Fruit fly (Drosophila melanogaster) whole organism, adult: ENCODE data around the gene Loxl1.

Source experiments
- CG11617 ChIP-seq: fragments of 200-800 bp; sonication (Bioruptor generic); optimal IDR thresholded peaks from 2 replicates; lab custom pipeline; 2017; ENCODE audit warnings: mild to moderate bottlenecking, missing biosample characterization, missing genetic modification reagents, missing genetic modification characterization
- CG12768 ChIP-seq: fragments of 200-800 bp; sonication (Bioruptor generic); optimal IDR thresholded peaks from 2 replicates; lab custom pipeline; 2017; ENCODE audit warnings: missing biosample characterization, missing genetic modification characterization, mild to moderate bottlenecking, moderate library complexity, missing genetic modification reagents
- CG14711 ChIP-seq: fragments of 200-800 bp; sonication (Bioruptor generic); optimal IDR thresholded peaks from 2 replicates; lab custom pipeline; 2018; ENCODE audit warnings: missing biosample characterization, mild to moderate bottlenecking, missing genetic modification characterization, moderate library complexity
- CG1620 ChIP-seq: fragments of 200-800 bp; sonication (Bioruptor generic); optimal IDR thresholded peaks from 2 replicates; lab custom pipeline; 2016; ENCODE audit warnings: missing biosample characterization, missing genetic modification characterization
- CG33017 ChIP-seq: fragments of 200-800 bp; sonication (Bioruptor generic); optimal IDR thresholded peaks from 2 replicates; lab custom pipeline; 2018; ENCODE audit warnings: missing biosample characterization, mild to moderate bottlenecking, missing genetic modification characterization, moderate library complexity
- CG5204 ChIP-seq: fragments of 200-800 bp; sonication (Bioruptor generic); optimal IDR thresholded peaks from 2 replicates; lab custom pipeline; 2016; ENCODE audit warnings: missing biosample characterization, missing genetic modification characterization
- CG7045 ChIP-seq: fragments of 200-800 bp; sonication (Bioruptor generic); optimal IDR thresholded peaks from 2 replicates; lab custom pipeline; 2017; ENCODE audit warnings: missing biosample characterization, mild to moderate bottlenecking, missing genetic modification characterization
- CG7101 ChIP-seq: fragments of 200-800 bp; sonication (Bioruptor generic); optimal IDR thresholded peaks from 2 replicates; lab custom pipeline; 2018; ENCODE audit warnings: missing biosample characterization, mild to moderate bottlenecking, missing genetic modification characterization, moderate library complexity
- Clk ChIP-seq: fragments of 200-800 bp; sonication (Bioruptor generic); optimal IDR thresholded peaks from 2 replicates; lab custom pipeline; 2017; ENCODE audit warnings: missing biosample characterization, missing genetic modification characterization
- Crg-1 ChIP-seq: fragments of 200-800 bp; sonication (Bioruptor generic); optimal IDR thresholded peaks from 2 replicates; lab custom pipeline; 2016; ENCODE audit warnings: missing biosample characterization, missing genetic modification characterization
- Hr96 ChIP-seq: fragments of 200-800 bp; sonication (Bioruptor generic); optimal IDR thresholded peaks from 2 replicates; lab custom pipeline; 2016; ENCODE audit warnings: missing biosample characterization, missing genetic modification characterization
- Mnt ChIP-seq: fragments of 200-800 bp; sonication (Bioruptor generic); optimal IDR thresholded peaks from 2 replicates; lab custom pipeline; 2016; ENCODE audit warnings: missing biosample characterization, mild to moderate bottlenecking, missing genetic modification characterization
- bab1 ChIP-seq: fragments of 200-800 bp; sonication (Bioruptor generic); optimal IDR thresholded peaks from 3 replicates; lab custom pipeline; 2019; ENCODE audit warnings: missing biosample characterization, mild to moderate bottlenecking, missing genetic modification characterization, moderate library complexity
- cic ChIP-seq: fragments of 200-800 bp; sonication (Bioruptor generic); optimal IDR thresholded peaks from 2 replicates; lab custom pipeline; 2017; ENCODE audit warnings: missing biosample characterization, mild to moderate bottlenecking, missing genetic modification characterization, moderate library complexity
- cnc ChIP-seq, 2 experiments: fragments of >200 bp; optimal IDR thresholded peaks; 2 replicates each; lab custom pipeline; 2017
- kay ChIP-seq: fragments of 200-800 bp; sonication (Bioruptor generic); peaks from one replicate; lab custom pipeline; 2016; ENCODE audit warnings: missing biosample characterization, missing genetic modification characterization, borderline replicate concordance
- ovo ChIP-seq: fragments of 200-800 bp; sonication (Bioruptor generic); optimal IDR thresholded peaks from 2 replicates; lab custom pipeline; 2016; ENCODE audit warnings: missing biosample characterization, missing genetic modification characterization
- pad ChIP-seq: fragments of 200-800 bp; sonication (Bioruptor generic); optimal IDR thresholded peaks from 3 replicates; lab custom pipeline; 2017; ENCODE audit warnings: missing biosample characterization, missing genetic modification characterization, mild to moderate bottlenecking, moderate library complexity, missing genetic modification reagents
- tj ChIP-seq: fragments of 200-800 bp; sonication (Bioruptor generic); optimal IDR thresholded peaks from 3 replicates; lab custom pipeline; 2017; ENCODE audit warnings: missing biosample characterization, mild to moderate bottlenecking, missing genetic modification characterization, moderate library complexity
- toe ChIP-seq: fragments of 200-800 bp; sonication (Bioruptor generic); optimal IDR thresholded peaks from 2 replicates; lab custom pipeline; 2016; ENCODE audit warnings: missing biosample characterization, missing genetic modification characterization

Gene Loxl1

dm6 chr3R:31459769-31460168 is at the start of gene Loxl1:
Gene Loxl1 (minus strand): TSS chr3R:31459869.
- TF ChIP-seq CG7101 (tag; lab: Kevin White, UChicago) (no peak), CG14711 (no peak), CG12768 (GFP tag; lab: Kevin White, UChicago) (no peak), Crg-1 (no peak), CG33017 (no peak), kay (GFP tag; lab: Kevin White, UChicago) (no peak), CG5204 (no peak), Mnt (no peak), cic (GFP tag; lab: Kevin White, UChicago) (no peak), Hr96 (GFP tag; lab: Kevin White, UChicago) (no peak), tj (GFP tag; lab: Kevin White, UChicago) (no peak), bab1 (GFP tag; lab: Kevin White, UChicago) (no peak), CG1620 (GFP tag; lab: Kevin White, UChicago) (no peak), CG7045 (no peak)

DNA sequence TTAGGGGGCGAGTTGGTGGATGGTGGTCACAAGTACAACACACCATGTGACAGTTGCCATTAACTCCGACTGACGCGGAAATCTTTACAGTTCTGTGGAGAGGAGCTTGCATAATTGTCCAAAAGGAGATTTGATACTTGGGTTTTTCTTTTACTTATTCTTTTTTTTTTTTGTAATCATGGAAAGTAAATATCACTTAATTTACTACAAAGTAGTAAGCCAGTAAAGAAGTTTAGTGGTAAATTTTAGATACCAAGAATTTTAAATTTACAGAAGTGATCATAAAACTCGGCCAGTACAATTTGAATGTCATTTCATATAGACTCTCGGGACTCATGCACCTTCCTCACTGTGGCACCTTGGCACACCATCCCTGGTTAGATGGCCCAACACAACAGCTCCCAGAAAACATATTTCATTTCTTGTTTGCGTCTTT is 45.6 kb upstream of the Loxl1 start:
- TF ChIP-seq CG12768 (GFP tag; lab: Kevin White, UChicago) (no peak), CG7045 (no peak), toe (GFP tag; lab: Kevin White, UChicago) (no peak), Hr96 (GFP tag; lab: Kevin White, UChicago) (no peak), bab1 (GFP tag; lab: Kevin White, UChicago) (no peak), cnc (optimal IDR thresholded peaks at IDR 0.05; lab: Kevin White, UChicago) (no peak), CG7101 (tag; lab: Kevin White, UChicago) (no peak), pad (GFP tag; lab: Kevin White, UChicago) (no peak), Clk (GFP tag; lab: Kevin White, UChicago) (no peak), CG5204 (no peak), CG33017 (no peak), CG11617 (GFP tag; lab: Kevin White, UChicago) (no peak), kay (GFP tag; lab: Kevin White, UChicago) (no peak), ovo (GFP tag; lab: Kevin White, UChicago) (no peak), CG14711 (no peak), Crg-1 (no peak), tj (GFP tag; lab: Kevin White, UChicago) (no peak)

DNA sequence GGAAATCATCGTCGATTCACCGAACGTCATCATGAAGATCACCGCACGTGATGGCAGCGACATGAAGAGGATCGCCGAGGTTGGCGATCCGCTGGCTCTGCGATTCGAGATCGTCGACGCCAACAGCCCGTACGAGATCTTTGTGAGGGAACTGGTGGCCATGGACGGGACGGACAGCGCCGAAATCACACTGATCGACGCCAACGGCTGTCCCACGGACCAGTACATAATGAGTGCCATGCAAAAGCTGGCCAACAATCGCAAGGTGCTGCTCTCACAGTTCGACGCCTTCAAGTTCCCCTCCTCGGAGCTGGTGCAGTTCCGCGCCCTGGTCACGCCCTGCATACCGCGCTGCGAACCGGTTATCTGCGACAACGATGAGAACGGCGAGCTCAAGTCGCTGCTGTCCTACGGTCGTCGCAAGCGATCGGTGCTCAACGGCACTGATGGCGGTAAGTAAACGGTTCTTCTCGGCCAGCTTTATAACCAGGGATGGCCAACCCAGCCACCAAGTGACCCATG is 45.1 kb upstream of the Loxl1 start:
- TF ChIP-seq Mnt (no peak), CG1620 (GFP tag; lab: Kevin White, UChicago) (no peak), CG12768 (GFP tag; lab: Kevin White, UChicago) (no peak), Clk (GFP tag; lab: Kevin White, UChicago) (no peak), cic (GFP tag; lab: Kevin White, UChicago) (no peak), Crg-1 (no peak), toe (GFP tag; lab: Kevin White, UChicago) (no peak), Hr96 (GFP tag; lab: Kevin White, UChicago) (no peak), CG7101 (tag; lab: Kevin White, UChicago) (no peak), bab1 (GFP tag; lab: Kevin White, UChicago) (no peak), cnc (optimal IDR thresholded peaks at IDR 0.05; lab: Kevin White, UChicago) (no peak), CG7045 (no peak), CG5204 (no peak), pad (GFP tag; lab: Kevin White, UChicago) (no peak), ovo (GFP tag; lab: Kevin White, UChicago) (no peak), CG14711 (no peak), tj (GFP tag; lab: Kevin White, UChicago) (no peak), CG33017 (no peak), kay (GFP tag; lab: Kevin White, UChicago) (no peak), CG11617 (GFP tag; lab: Kevin White, UChicago) (no peak)

DNA sequence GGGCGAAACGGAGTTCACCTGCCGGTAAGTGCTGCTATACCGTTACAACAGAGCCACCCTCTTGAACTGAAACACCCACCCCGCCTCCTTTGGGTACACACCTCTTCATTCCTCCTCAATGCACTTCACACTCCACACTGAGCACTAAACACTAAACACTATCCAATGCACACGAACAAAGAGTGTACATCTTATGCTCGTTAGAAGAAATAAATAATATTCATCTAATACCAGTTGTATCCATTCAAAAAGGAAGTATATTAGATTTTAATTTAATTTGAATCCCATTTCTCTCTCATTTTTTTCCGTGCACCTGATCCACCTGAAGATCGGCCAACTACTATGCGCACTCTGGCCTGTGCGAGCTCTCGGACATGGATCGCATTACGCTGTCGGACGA is 44.0 kb upstream of the Loxl1 start:
- TF ChIP-seq Crg-1, result no peak
- no peak for TF ChIP-seq kay (GFP tag; lab: Kevin White, UChicago)
- no peak for TF ChIP-seq CG5204
- no peak for TF ChIP-seq cnc (optimal IDR thresholded peaks at IDR 0.05; lab: Kevin White, UChicago)
- TF ChIP-seq CG12768 (GFP tag; lab: Kevin White, UChicago), result no peak
- TF ChIP-seq CG7101 (tag; lab: Kevin White, UChicago), result no peak
- TF ChIP-seq CG1620 (GFP tag; lab: Kevin White, UChicago), result no peak
- no peak for TF ChIP-seq Mnt
- no peak for TF ChIP-seq cic (GFP tag; lab: Kevin White, UChicago)
- no peak for TF ChIP-seq bab1 (GFP tag; lab: Kevin White, UChicago)
- TF ChIP-seq CG14711, result no peak

dm6 chr3R:31499114-31499513 is 39.4 kb upstream of the Loxl1 start, which contains the start of gene mey:
Gene mey (plus strand): TSS chr3R:31499235.
- TF ChIP-seq toe (GFP tag; lab: Kevin White, UChicago) (no peak), pad (GFP tag; lab: Kevin White, UChicago) (no peak), CG1620 (GFP tag; lab: Kevin White, UChicago) (no peak), bab1 (GFP tag; lab: Kevin White, UChicago) (no peak), CG14711 (no peak), CG12768 (GFP tag; lab: Kevin White, UChicago) (no peak), ovo (GFP tag; lab: Kevin White, UChicago) (no peak)

dm6 chr3R:31483060-31483459 is 23.4 kb upstream of the Loxl1 start:
- no peak for TF ChIP-seq Clk (GFP tag; lab: Kevin White, UChicago)
- no peak for TF ChIP-seq Crg-1
- TF ChIP-seq CG5204, result no peak
- TF ChIP-seq CG14711, result no peak
- no peak for TF ChIP-seq tj (GFP tag; lab: Kevin White, UChicago)
- TF ChIP-seq ovo (GFP tag; lab: Kevin White, UChicago), result no peak
- TF ChIP-seq kay (GFP tag; lab: Kevin White, UChicago), result no peak
- TF ChIP-seq CG7045, result no peak
- no peak for TF ChIP-seq CG7101 (tag; lab: Kevin White, UChicago)
- no peak for TF ChIP-seq cic (GFP tag; lab: Kevin White, UChicago)
- TF ChIP-seq pad (GFP tag; lab: Kevin White, UChicago), result no peak
- no peak for TF ChIP-seq Hr96 (GFP tag; lab: Kevin White, UChicago)
- TF ChIP-seq Mnt, result no peak
- no peak for TF ChIP-seq CG12768 (GFP tag; lab: Kevin White, UChicago)
